Worm (Caenorhabditis elegans): ENCODE results near the gene glb-3.
"Not testable (repeated sequence)": the region's sequence is repeated elsewhere in the genome, so short reads cannot be mapped to it uniquely, and the experiment has no call there.

glb-3 gene

ce11 chrV:11098599-11098998 is 35.8 kb upstream of the glb-3 start, which contains the start of gene cdkl-1:
Gene cdkl-1 (plus strand): TSS chrV:11098899.
- no peak for TF ChIP-seq sox-2 (GFP tag; IDR thresholded peaks at IDR 0.05)
- no peak for TF ChIP-seq madf-2 (tag; optimal IDR thresholded peaks at IDR 0.05)
- TF ChIP-seq fkh-6 (tag; optimal IDR thresholded peaks at IDR 0.05), result no peak
- TF ChIP-seq nhr-232 (tag; optimal IDR thresholded peaks at IDR 0.05), result no peak
- no peak for TF ChIP-seq Y22D7AL.16 (tag; optimal IDR thresholded peaks at IDR 0.05)

- no peak for TF ChIP-seq ceh-19 (GFP tag; optimal IDR thresholded peaks at IDR 0.05)
These were observed 30.0 kb upstream of the glb-3 start for ce11 chrV:11104408-11104807.

- TF ChIP-seq unc-42 (tag; optimal IDR thresholded peaks at IDR 0.05); unc-3 (GFP tag; conservative IDR thresholded peaks at IDR 0.05); unc-3 (tag; optimal IDR thresholded peaks at IDR 0.05); madf-2 (tag; optimal IDR thresholded peaks at IDR 0.05): not testable (repeated sequence)
These were observed 24.7 kb upstream of the glb-3 start, which contains the start of gene Y42A5A.5 for ce11 chrV:11109647-11110046. Gene Y42A5A.5 (minus strand): TSS chrV:11109747.

- no peak for TF ChIP-seq nhr-11 (tag; optimal IDR thresholded peaks at IDR 0.05)
- peak; percentile 73 for TF ChIP-seq nfya-1 (tag; optimal IDR thresholded peaks at IDR 0.05)
- TF ChIP-seq unc-3 (GFP tag; conservative IDR thresholded peaks at IDR 0.05), result no peak
- peak; percentile 68 for TF ChIP-seq unc-3 (tag; optimal IDR thresholded peaks at IDR 0.05)
- peak; percentile 73 for TF ChIP-seq K02D7.2 (tag; optimal IDR thresholded peaks at IDR 0.05)
- TF ChIP-seq C08G9.2 (tag; optimal IDR thresholded peaks at IDR 0.05), result peak; percentile 62
- TF ChIP-seq elt-2 (tag; optimal IDR thresholded peaks at IDR 0.05), result peak; percentile 90
- TF ChIP-seq tbx-7 (tag; optimal IDR thresholded peaks at IDR 0.05), result peak; percentile 44
- TF ChIP-seq unc-42 (tag; optimal IDR thresholded peaks at IDR 0.05), result no peak
- peak; percentile 75 for TF ChIP-seq hlh-15 (tag; optimal IDR thresholded peaks at IDR 0.05)
- peak; percentile 91 for TF ChIP-seq ceh-14 (tag; optimal IDR thresholded peaks at IDR 0.05)
- TF ChIP-seq ceh-45 (GFP tag; IDR thresholded peaks at IDR 0.05), result peak; percentile 24; the same call in 1 of the 2 replicates
- TF ChIP-seq sox-2 (GFP tag; IDR thresholded peaks at IDR 0.05), result peak; percentile 45; the same call in 1 of the 2 replicates
- TF ChIP-seq pros-1 (tag; optimal IDR thresholded peaks at IDR 0.05), result no peak
- peak; percentile 68 for TF ChIP-seq odd-2 (tag; optimal IDR thresholded peaks at IDR 0.05)
- TF ChIP-seq dve-1 (tag; optimal IDR thresholded peaks at IDR 0.05), result no peak
- peak; percentile 54 for TF ChIP-seq lin-11 (tag; optimal IDR thresholded peaks at IDR 0.05)
- TF ChIP-seq pag-3 (tag; optimal IDR thresholded peaks at IDR 0.05; ENCODE audit: borderline replicate concordance), result no peak
- peak; percentile 87 for TF ChIP-seq K09A11.1 (tag; optimal IDR thresholded peaks at IDR 0.05; ENCODE audit: insufficient read depth)
- peak; percentile 62 for TF ChIP-seq nhr-232 (tag; optimal IDR thresholded peaks at IDR 0.05)
- TF ChIP-seq rnt-1 (tag; optimal IDR thresholded peaks at IDR 0.05), result peak; percentile 69
- peak; percentile 52 for TF ChIP-seq ceh-18 (tag; optimal IDR thresholded peaks at IDR 0.05)
- peak; percentile 51 for TF ChIP-seq ceh-24 (tag; optimal IDR thresholded peaks at IDR 0.05)
- peak; percentile 67 for TF ChIP-seq madf-2 (tag; optimal IDR thresholded peaks at IDR 0.05)
- TF ChIP-seq ceh-31 (tag; optimal IDR thresholded peaks at IDR 0.05), result peak; percentile 70
- TF ChIP-seq unc-86 (tag; optimal IDR thresholded peaks at IDR 0.05), result peak; percentile 74
- peak; percentile 75 for TF ChIP-seq pat-9 (tag; optimal IDR thresholded peaks at IDR 0.05)
- TF ChIP-seq mec-3 (tag; optimal IDR thresholded peaks at IDR 0.05; ENCODE audit: borderline replicate concordance), result no peak
- TF ChIP-seq tbx-2 (tag; optimal IDR thresholded peaks at IDR 0.05), result peak; percentile 88
- no peak for TF ChIP-seq unc-55 (GFP tag; optimal IDR thresholded peaks at IDR 0.05)
- TF ChIP-seq ceh-34 (tag; optimal IDR thresholded peaks at IDR 0.05), result peak; percentile 84
- peak; percentile 31 for TF ChIP-seq ets-4 (tag; optimal IDR thresholded peaks at IDR 0.05)
- TF ChIP-seq pha-4 (tag; optimal IDR thresholded peaks at IDR 0.05), result no peak
- peak; percentile 64 for TF ChIP-seq ceh-6 (GFP tag; optimal IDR thresholded peaks at IDR 0.05)
- no peak for TF ChIP-seq eyg-1 (tag; optimal IDR thresholded peaks at IDR 0.05)
- TF ChIP-seq ahr-1 (tag; optimal IDR thresholded peaks at IDR 0.05), result peak; percentile 57
- TF ChIP-seq zip-5 (tag; optimal IDR thresholded peaks at IDR 0.05), result peak; percentile 37
- peak; percentile 72 for TF ChIP-seq sox-4 (tag; optimal IDR thresholded peaks at IDR 0.05)
- peak; percentile 82 for TF ChIP-seq ceh-19 (GFP tag; optimal IDR thresholded peaks at IDR 0.05)
- peak; percentile 71 for TF ChIP-seq C38D4.7 (GFP tag; optimal IDR thresholded peaks at IDR 0.05)
- peak; percentile 81 for TF ChIP-seq ttx-3 (tag; optimal IDR thresholded peaks at IDR 0.05)
- TF ChIP-seq hlh-6 (tag; optimal IDR thresholded peaks at IDR 0.05), result peak; percentile 72
These were observed 21.3 kb upstream of the glb-3 start, which contains the start of gene erfa-3 for ce11 chrV:11113041-11113574. Gene erfa-3 (minus strand): TSS chrV:11113091.
